Worm (Caenorhabditis elegans) whole organism, L4/young adult: Measurements from ENCODE around the gene sulp-2.

Source experiments
- W03F9.2 ChIP-seq: fragments of 150-350 bp; optimal IDR thresholded peaks from 2 replicates; lab custom pipeline; 2014; ENCODE audit warnings: missing biosample characterization, missing genetic modification characterization
- dao-5 ChIP-seq: sonication (generic microtip); optimal IDR thresholded peaks from 2 replicates; lab custom pipeline; 2016; ENCODE audit warnings: missing genotype, missing genetic modification characterization, moderate library complexity, missing compliant biosample characterization
- him-1 ChIP-seq: sonication (generic microtip); optimal IDR thresholded peaks from 2 replicates; lab custom pipeline; 2016; ENCODE audit warnings: missing genotype, missing genetic modification reagents, missing genetic modification characterization, missing compliant biosample characterization

The sulp-2 gene

DNA sequence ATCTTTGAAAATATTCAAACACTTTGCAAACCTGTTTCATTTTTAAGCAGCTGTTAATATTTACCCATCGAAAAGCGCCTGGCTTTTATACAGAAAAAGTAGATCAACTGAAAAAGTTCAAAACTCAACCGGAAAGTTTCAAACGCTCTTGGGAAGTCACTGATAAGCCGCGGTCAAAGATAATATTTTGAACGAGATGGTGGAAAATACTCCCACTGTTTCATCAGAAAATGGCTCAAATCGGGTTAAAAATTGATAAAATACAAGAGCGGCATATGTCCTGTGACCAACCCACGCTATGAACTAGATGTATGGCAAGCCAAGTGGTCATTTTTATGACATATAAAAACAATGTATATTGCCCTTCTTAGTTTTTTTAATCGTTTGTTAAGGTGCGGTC lies at the start of gene sulp-2:
Gene sulp-2, minus strand, starts transcription at position 107 of the 400 bp plus-strand sequence.
- no peak for TF ChIP-seq dao-5 (tag; lab: Kevin White, UChicago)
- TF ChIP-seq W03F9.2 (tag; lab: Kevin White, UChicago) = no peak
- TF ChIP-seq him-1 (tag; lab: Kevin White, UChicago) = no peak

DNA sequence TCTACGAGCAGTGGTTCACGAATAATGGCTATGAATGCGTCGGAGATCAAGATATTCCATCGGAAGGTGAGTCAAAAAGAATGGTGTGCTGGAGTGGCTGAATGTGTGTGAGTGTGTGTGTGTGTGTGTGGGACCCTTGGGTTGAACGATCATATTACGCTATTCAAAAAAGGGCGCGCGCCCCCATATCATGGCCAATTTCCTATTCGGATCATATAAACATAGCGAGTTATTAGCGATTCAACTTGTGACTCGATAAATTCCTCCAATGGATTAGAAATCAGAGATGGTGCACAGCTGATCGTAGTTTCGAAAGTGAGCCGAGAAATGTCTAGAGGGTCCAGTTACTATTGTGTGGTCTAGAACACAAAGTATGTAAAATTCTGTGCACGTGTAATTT lies 48.8 kb upstream of the sulp-2 start, which contains the start of gene srv-7:
Gene srv-7, minus strand, starts transcription at position 101 of the 400 bp plus-strand sequence.
- no peak for TF ChIP-seq him-1 (tag; lab: Kevin White, UChicago)
- no peak for TF ChIP-seq dao-5 (tag; lab: Kevin White, UChicago)
- TF ChIP-seq W03F9.2 (tag; lab: Kevin White, UChicago) = no peak

DNA sequence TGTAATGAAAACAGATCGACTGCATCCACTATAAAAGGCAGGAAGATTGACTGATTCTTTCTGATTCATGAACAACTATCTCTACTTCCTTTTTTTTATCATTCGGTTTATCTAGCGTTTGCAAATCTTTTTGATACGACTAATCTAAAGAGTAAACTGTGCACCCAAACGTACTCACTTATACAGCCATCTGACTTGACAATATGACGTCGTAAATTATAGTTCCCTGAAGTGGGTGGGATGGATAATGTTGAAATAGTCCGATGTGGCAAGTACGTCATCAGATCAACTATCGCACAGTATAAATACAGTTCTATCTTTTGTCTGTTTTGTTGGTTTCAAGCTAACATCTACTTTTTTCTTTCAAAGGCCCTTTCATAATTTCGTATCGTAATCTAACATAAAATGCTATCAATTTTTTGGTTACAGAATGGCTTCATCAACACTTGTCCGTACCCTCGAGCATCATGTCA lies 47.9 kb upstream of the sulp-2 start, which contains the start of gene T22B7.3:
Gene T22B7.3, plus strand, starts transcription at position 423 of the 473 bp plus-strand sequence.
- TF ChIP-seq W03F9.2 (tag; lab: Kevin White, UChicago) (no peak), dao-5 (tag; lab: Kevin White, UChicago) (no peak), him-1 (tag; lab: Kevin White, UChicago) (no peak)

DNA sequence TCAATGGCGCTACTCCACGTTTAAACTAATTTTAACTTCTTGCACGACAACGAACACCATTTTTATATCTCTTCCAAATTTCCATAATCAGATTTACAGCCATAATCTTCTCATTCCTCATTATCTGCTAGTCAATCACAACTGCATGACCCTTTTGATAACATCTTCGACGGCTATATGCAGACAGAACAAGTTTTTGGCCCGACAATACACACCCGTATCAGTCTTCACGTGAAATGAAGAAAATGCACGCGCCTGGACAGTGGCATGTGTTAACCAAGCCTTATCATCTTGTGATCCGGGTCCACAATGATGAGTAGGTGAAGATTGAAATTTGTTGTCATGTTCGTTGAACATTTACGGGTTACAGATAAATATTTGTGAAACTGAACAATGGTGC lies 46.5 kb upstream of the sulp-2 start:
- TF ChIP-seq dao-5 (tag; lab: Kevin White, UChicago) = no peak
- TF ChIP-seq him-1 (tag; lab: Kevin White, UChicago) = no peak
- TF ChIP-seq W03F9.2 (tag; lab: Kevin White, UChicago) = no peak

DNA sequence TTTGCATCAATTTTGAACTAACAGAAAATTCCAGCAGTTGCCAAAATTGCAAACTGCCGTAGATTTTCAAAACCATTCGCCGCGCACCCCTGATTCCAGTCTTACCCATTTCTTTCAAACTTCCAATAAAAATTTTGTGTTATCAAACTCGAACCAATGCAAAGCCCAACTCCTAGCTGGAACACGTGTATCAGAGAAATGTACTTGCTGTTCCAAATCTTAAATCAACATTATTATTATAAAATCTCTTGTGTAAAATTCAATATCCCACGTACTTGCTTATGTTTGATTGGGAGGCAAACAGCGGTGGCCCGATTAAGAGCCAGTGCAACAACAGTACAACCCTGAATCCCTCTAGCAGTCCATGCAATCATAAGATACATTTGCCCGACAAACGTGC lies 45.0 kb upstream of the sulp-2 start:
- TF ChIP-seq dao-5 (tag; lab: Kevin White, UChicago) = no peak
- TF ChIP-seq him-1 (tag; lab: Kevin White, UChicago) = no peak
- no peak for TF ChIP-seq W03F9.2 (tag; lab: Kevin White, UChicago)

DNA sequence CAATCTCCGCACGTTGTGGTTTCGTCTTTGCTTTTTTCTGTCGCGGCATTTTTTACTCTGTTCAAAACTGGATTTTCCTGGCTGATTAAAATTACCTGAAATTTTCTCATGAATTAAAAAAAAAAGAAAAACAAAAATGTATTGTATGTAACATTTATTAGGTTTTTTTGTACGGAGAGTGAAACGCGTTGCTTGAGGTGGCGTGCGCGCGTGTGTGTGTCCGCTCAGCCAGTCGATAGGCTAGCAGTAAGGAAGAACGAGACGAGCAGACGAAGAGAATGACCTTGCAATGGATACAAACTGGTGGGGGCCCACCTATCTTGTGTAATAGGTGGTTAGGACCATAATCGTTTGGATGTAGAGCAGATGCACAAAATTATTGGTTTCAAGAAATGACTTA lies 42.2 kb upstream of the sulp-2 start, which contains the start of gene T22B7.4:
Gene T22B7.4, minus strand, starts transcription at position 101 of the 400 bp plus-strand sequence.
- TF ChIP-seq W03F9.2 (tag; lab: Kevin White, UChicago) = no peak
- TF ChIP-seq him-1 (tag; lab: Kevin White, UChicago) = no peak
- TF ChIP-seq dao-5 (tag; lab: Kevin White, UChicago) = no peak

DNA sequence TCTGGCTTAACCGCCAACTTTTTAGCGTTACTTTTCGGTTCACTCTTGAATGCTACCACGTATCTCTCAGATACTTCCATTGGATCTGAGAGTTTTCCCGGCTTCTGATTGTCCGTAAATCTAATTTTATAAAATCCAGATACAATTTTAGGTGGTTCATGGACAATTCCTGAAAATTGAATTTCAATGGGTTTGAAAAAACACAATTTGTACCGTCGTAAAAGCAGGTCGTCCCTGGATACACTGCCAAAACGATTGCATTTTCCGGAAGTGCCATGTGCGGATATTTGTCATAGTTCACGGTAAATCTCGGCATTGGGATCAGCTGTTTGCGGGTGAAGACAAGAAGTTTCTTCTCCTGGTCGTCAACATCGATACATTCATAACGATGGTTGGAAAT lies 40.4 kb upstream of the sulp-2 start:
- no peak for TF ChIP-seq dao-5 (tag; lab: Kevin White, UChicago)
- TF ChIP-seq him-1 (tag; lab: Kevin White, UChicago) = no peak
- TF ChIP-seq W03F9.2 (tag; lab: Kevin White, UChicago) = no peak

DNA sequence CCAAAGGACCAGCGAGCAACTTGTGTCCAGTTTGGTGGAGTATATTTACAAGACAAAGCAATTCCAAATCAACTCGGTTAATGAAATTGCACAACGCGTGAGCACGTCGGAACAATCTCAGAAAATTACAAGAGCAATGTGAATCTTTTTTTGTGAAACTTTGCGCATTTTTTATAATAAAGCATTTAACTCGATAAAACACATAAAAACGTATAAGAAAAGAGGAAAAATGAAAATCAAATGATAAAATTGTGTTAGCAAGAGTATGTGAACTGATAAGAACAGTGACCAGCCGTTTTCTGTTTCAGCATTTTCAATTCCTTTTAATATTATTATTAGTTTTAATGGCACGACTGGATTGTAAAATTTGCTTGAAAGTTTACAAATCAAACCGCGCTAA lies 32.5 kb upstream of the sulp-2 start, which contains the start of gene T22B7.8:
Gene T22B7.8, plus strand, starts transcription at position 301 of the 400 bp plus-strand sequence.
- TF ChIP-seq W03F9.2 (tag; lab: Kevin White, UChicago) = no peak
- TF ChIP-seq dao-5 (tag; lab: Kevin White, UChicago) = no peak
- no peak for TF ChIP-seq him-1 (tag; lab: Kevin White, UChicago)

DNA sequence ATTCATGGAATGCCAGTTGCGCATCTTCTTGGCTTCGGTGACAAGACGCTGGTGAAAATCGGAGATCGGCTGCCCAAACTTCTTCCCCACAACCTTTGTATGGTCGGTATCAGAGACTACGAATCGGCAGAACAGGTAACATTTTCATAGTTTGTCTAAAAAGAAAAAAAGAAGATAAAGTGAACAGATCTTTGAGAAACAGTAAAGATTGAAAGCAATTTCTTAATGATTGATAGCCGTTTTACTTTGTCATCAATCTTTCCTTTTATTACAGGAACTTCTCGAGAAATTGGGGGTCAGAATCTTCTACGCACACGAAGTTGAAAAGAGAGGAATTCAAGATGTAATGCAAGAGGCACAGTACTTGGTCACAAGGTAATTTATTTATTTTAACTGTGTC lies 31.9 kb upstream of the sulp-2 start:
- TF ChIP-seq dao-5 (tag; lab: Kevin White, UChicago) (no peak), him-1 (tag; lab: Kevin White, UChicago) (no peak), W03F9.2 (tag; lab: Kevin White, UChicago) (no peak)

DNA sequence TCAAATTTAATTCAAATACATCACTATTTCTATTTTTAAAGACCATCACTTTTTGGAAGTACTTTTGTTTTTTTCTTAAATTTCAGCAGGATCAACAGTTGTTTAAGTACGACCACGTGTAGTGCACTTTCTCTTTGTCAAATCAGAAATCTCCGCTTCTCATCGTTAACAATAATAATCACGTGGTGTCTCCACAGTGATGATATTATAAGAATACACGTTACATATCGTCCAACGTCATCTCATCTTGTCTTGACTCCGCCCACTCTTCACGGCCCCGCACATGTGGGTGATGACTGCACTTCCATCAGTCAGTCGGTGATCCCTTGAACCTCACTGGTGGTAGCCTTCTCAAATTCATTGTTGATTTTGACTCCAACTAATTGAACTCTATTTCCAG lies 30.8 kb upstream of the sulp-2 start, which contains the start of gene argn-1:
Gene argn-1, plus strand, starts transcription at position 83 of the 400 bp plus-strand sequence.
- no peak for TF ChIP-seq him-1 (tag; lab: Kevin White, UChicago)

DNA sequence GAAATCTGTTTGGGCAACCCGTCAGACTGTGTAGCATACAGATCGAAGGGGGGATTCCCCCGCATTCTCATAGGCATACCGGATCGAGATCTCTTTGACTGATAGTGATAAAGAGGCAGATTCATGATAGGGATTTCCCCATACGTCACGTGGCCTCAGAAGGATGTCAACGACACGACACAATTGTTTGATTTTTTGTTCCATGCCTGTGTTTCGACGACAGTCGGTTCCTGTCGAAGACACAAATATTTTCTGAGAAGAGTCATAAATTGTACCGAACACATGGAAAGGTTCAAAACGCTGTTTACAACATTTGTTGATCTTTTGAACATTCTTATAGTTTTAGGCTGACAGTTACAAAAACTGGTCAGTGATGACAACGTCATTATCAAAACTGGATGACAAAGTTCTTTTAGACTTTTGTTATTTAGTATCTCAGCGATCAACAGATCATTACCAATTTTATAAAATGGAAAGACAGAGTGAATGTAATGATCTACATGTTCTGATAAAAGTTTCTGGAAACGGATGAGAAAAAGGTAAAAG lies 29.4 kb upstream of the sulp-2 start:
- TF ChIP-seq W03F9.2 (tag; lab: Kevin White, UChicago) = no peak
- no peak for TF ChIP-seq dao-5 (tag; lab: Kevin White, UChicago)
- TF ChIP-seq him-1 (tag; lab: Kevin White, UChicago) = no peak

DNA sequence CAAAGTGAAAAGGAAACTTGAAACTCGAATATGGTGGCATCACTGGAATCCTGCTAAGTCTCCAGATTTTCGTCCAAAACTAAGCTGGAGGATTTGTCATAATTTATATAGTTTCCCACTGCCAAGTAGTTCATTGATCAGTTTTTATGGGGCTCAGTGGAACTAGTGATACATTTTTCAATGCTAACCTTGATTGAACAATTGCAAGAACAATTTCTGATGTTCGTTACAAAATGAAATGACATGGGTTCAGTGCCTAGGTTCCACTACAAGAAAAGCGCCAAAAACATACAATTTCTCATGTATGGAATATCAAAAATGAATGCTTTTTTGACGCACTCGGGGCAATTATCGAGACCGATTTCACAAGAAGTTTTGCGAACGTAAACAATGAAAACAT lies 22.7 kb upstream of the sulp-2 start:
- TF ChIP-seq dao-5 (tag; lab: Kevin White, UChicago) = no peak
- TF ChIP-seq W03F9.2 (tag; lab: Kevin White, UChicago) = no peak
- no peak for TF ChIP-seq him-1 (tag; lab: Kevin White, UChicago)

DNA sequence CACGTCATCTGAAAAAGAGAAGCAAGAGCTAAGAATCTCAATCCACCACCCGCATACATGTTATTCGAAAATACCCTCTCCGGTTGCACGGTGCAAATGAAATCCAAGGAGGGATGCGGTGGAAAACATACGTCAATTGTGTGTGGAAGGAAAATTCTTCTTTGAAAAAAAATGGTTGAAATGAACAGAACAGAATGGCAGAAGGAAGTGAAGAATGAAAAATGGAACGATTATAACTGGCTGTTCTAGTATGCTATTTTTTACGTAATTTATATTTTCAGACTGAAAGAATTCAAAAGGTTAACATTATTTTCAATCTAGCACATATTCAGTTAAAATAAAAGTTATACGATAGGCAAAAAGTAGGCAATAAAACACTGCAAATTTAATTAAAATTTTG lies 16.9 kb upstream of the sulp-2 start:
- TF ChIP-seq W03F9.2 (tag; lab: Kevin White, UChicago) (no peak), dao-5 (tag; lab: Kevin White, UChicago) (no peak), him-1 (tag; lab: Kevin White, UChicago) (no peak)

DNA sequence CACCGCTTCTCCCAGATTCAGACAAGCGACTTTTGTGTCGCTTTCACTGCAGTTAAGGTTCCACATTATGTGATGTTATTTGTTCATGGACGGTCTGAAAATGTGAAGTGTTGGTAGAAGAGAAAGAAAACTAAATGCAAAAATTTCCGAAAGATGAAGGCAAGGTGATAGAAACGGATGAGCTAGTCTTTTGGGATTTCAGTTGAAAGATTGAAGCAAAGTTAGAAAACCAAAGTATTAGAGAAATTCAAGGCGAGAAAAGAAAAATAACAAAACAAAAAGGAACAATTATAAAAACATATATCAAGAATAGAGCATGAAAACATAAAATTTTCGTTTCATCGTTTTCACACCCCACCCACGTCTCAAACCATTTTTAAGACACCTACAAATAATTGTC lies 12.0 kb upstream of the sulp-2 start, which contains the start of gene octr-1:
Gene octr-1, minus strand, starts transcription at position 101 of the 400 bp plus-strand sequence.
- TF ChIP-seq him-1 (tag; lab: Kevin White, UChicago) = no peak
- no peak for TF ChIP-seq W03F9.2 (tag; lab: Kevin White, UChicago)
- TF ChIP-seq dao-5 (tag; lab: Kevin White, UChicago) = no peak
